Worm (Caenorhabditis elegans) whole organism, L4 larva: Measurements from ENCODE around the gene col-158.

Source experiments
- mxl-2 ChIP-seq: fragments of 200-800 bp; sonication (Bioruptor generic); conservative IDR thresholded peaks from 2 replicates; pipeline ENCODE4 v1.3.6; 2022; ENCODE audit warnings: missing genetic modification reagents, missing genetic modification characterization, missing compliant biosample characterization
- nhr-77 ChIP-seq: fragments of 150-350 bp; optimal IDR thresholded peaks from 2 replicates; lab custom pipeline; 2014; ENCODE audit warnings: missing biosample characterization, missing genetic modification characterization

- TF ChIP-seq nhr-77 = no peak
- no peak for TF ChIP-seq mxl-2 (GFP tag; lab: Robert Waterston, UW)
Observed at ce11 chrV:11868142-11868541, 38.8 kb downstream of the col-158 start, which contains the start of gene R13H4.7.
